Fruit fly (Drosophila melanogaster) whole organism, embryonic: ENCODE measurements around the gene elgi.

Source experiments
- BtbVII ChIP-seq: fragments of 200-800 bp; sonication (Bioruptor generic); optimal IDR thresholded peaks from 3 replicates; lab custom pipeline; 2017; ENCODE audit warnings: missing biosample characterization, mild to moderate bottlenecking, missing genetic modification characterization
- CG10147 ChIP-seq: fragments of 200-800 bp; sonication (Bioruptor generic); optimal IDR thresholded peaks from 2 replicates; lab custom pipeline; 2019; ENCODE audit warnings: missing biosample characterization, mild to moderate bottlenecking, missing genetic modification characterization, moderate library complexity
- CG1024 ChIP-seq: fragments of 200-800 bp; sonication (Bioruptor generic); IDR thresholded peaks from 2 replicates; pipeline ENCODE4 v1.3.6; 2022; ENCODE audit warnings: missing biosample characterization, missing genetic modification characterization
- CG10267 ChIP-seq: fragments of 200-800 bp; sonication (Bioruptor generic); optimal IDR thresholded peaks from 2 replicates; lab custom pipeline; 2018; ENCODE audit warnings: missing biosample characterization, mild to moderate bottlenecking, missing genetic modification characterization, moderate library complexity
- CG11247 ChIP-seq: fragments of 200-800 bp; sonication (Bioruptor generic); IDR thresholded peaks from 2 replicates; pipeline ENCODE4 v1.3.6; 2022; ENCODE audit warnings: missing biosample characterization, missing genetic modification characterization
- CG11560 ChIP-seq: fragments of 200-800 bp; sonication (Bioruptor generic); IDR thresholded peaks from 3 replicates; pipeline ENCODE4 v1.3.6; 2022; ENCODE audit warnings: missing biosample characterization, missing genetic modification characterization
- CG12219 ChIP-seq: fragments of 200-800 bp; sonication (Bioruptor generic); optimal IDR thresholded peaks from 3 replicates; lab custom pipeline; 2018; ENCODE audit warnings: missing biosample characterization, mild to moderate bottlenecking, missing genetic modification characterization
- CG14050 ChIP-seq: fragments of 200-800 bp; sonication (Bioruptor generic); IDR thresholded peaks from 3 replicates; pipeline ENCODE4 v1.3.6; 2022; ENCODE audit warnings: missing biosample characterization, missing genetic modification characterization
- CG17186 ChIP-seq: fragments of 200-800 bp; sonication (Bioruptor generic); optimal IDR thresholded peaks from 3 replicates; lab custom pipeline; 2017; ENCODE audit warnings: missing biosample characterization, missing genetic modification reagents, missing genetic modification characterization
- CG2129 ChIP-seq: fragments of 200-800 bp; sonication (Bioruptor generic); IDR thresholded peaks from 2 replicates; pipeline ENCODE4 v1.3.6; 2022; ENCODE audit warnings: missing biosample characterization, missing genetic modification characterization; ENCODE audit not compliant: partially characterized antibody
- CG2712 ChIP-seq: fragments of 200-800 bp; optimal IDR thresholded peaks from 3 replicates; lab custom pipeline; 2019; ENCODE audit warnings: missing biosample characterization, mild to moderate bottlenecking, missing genetic modification characterization, moderate library complexity
- CG33557 ChIP-seq: fragments of 200-800 bp; sonication (Bioruptor generic); optimal IDR thresholded peaks from 2 replicates; lab custom pipeline; 2019; ENCODE audit warnings: missing biosample characterization, mild to moderate bottlenecking, missing genetic modification characterization, moderate library complexity
- CG34224 ChIP-seq: fragments of 200-800 bp; sonication (Bioruptor generic); IDR thresholded peaks from 3 replicates; pipeline ENCODE4 v1.3.6; 2022; ENCODE audit warnings: missing biosample characterization, missing genetic modification characterization; ENCODE audit not compliant: partially characterized antibody
- CG4424 ChIP-seq: fragments of 200-800 bp; sonication (Bioruptor generic); optimal IDR thresholded peaks from 3 replicates; lab custom pipeline; 2016; ENCODE audit warnings: missing biosample characterization, missing genetic modification characterization
- CG6813 ChIP-seq: fragments of 200-800 bp; sonication (Bioruptor generic); optimal IDR thresholded peaks from 2 replicates; lab custom pipeline; 2017; ENCODE audit warnings: missing biosample characterization, missing genetic modification characterization, mild to moderate bottlenecking, moderate library complexity, missing genetic modification reagents
- CG8359 ChIP-seq: fragments of 200-800 bp; sonication (Bioruptor generic); optimal IDR thresholded peaks from 2 replicates; lab custom pipeline; 2017; ENCODE audit warnings: missing biosample characterization, mild to moderate bottlenecking, missing genetic modification characterization, borderline replicate concordance
- CG9727 ChIP-seq: fragments of 200-800 bp; sonication (Bioruptor generic); optimal IDR thresholded peaks from 3 replicates; lab custom pipeline; 2017; ENCODE audit warnings: missing biosample characterization, mild to moderate bottlenecking, missing genetic modification characterization
- Deaf1 ChIP-seq: fragments of 200-800 bp; optimal IDR thresholded peaks from 3 replicates; lab custom pipeline; 2019; ENCODE audit warnings: missing biosample characterization, mild to moderate bottlenecking, missing genetic modification characterization, moderate library complexity
- Drgx ChIP-seq: fragments of 200-800 bp; sonication (Bioruptor generic); IDR thresholded peaks from 2 replicates; pipeline ENCODE4 v1.3.6; 2022; ENCODE audit warnings: missing biosample characterization, missing genetic modification characterization
- Gug ChIP-seq: fragments of 200-800 bp; sonication (Bioruptor generic); IDR thresholded peaks from 4 replicates; pipeline ENCODE4 v1.3.6; 2022; ENCODE audit warnings: missing biosample characterization, missing genetic modification characterization
- H15 ChIP-seq: fragments of 200-800 bp; sonication (Bioruptor generic); IDR thresholded peaks from 3 replicates; pipeline ENCODE4 v1.3.6; 2022; ENCODE audit warnings: missing biosample characterization, missing genetic modification characterization
- Hsf ChIP-seq: fragments of 200-800 bp; sonication (Bioruptor generic); optimal IDR thresholded peaks from 3 replicates; lab custom pipeline; 2016; ENCODE audit warnings: missing biosample characterization, missing genetic modification characterization
- Opbp ChIP-seq: fragments of 200-800 bp; sonication (Bioruptor generic); IDR thresholded peaks from 3 replicates; pipeline ENCODE4 v1.3.6; 2022; ENCODE audit warnings: missing biosample characterization, missing genetic modification characterization; ENCODE audit not compliant: partially characterized antibody
- PHDP ChIP-seq: fragments of 200-800 bp; sonication (Bioruptor generic); optimal IDR thresholded peaks from 3 replicates; lab custom pipeline; 2018; ENCODE audit warnings: missing biosample characterization, mild to moderate bottlenecking, missing genetic modification characterization, moderate library complexity
- Poxn ChIP-seq: fragments of 200-800 bp; sonication (Bioruptor generic); IDR thresholded peaks from 2 replicates; pipeline ENCODE4 v1.3.6; 2022; ENCODE audit warnings: missing biosample characterization, missing genetic modification characterization
- Rx ChIP-seq: fragments of 200-800 bp; sonication (Bioruptor generic); IDR thresholded peaks from 2 replicates; pipeline ENCODE4 v1.3.6; 2022; ENCODE audit warnings: missing biosample characterization, missing genetic modification characterization
- ase ChIP-seq: fragments of 200-800 bp; sonication (Bioruptor generic); IDR thresholded peaks from 3 replicates; pipeline ENCODE4 v1.3.6; 2022; ENCODE audit warnings: missing biosample characterization, missing genetic modification characterization
- br ChIP-seq: fragments of >200 bp; optimal IDR thresholded peaks from 2 replicates; lab custom pipeline; 2017
- chif ChIP-seq, 2 experiments: fragments of 200-800 bp; sonication (Bioruptor generic); optimal IDR thresholded peaks; 3 replicates each; lab custom pipeline; 2016; ENCODE audit warnings: missing biosample characterization in 2 of 2, missing genetic modification characterization in 2 of 2
- croc ChIP-seq: fragments of 200-800 bp; sonication (Bioruptor generic); conservative IDR thresholded peaks from 3 replicates; pipeline ENCODE4 v1.3.6; 2022; ENCODE audit warnings: missing biosample characterization, missing genetic modification characterization
- dpn ChIP-seq, 2 experiments: fragments of 200-800 bp; sonication (Bioruptor generic); optimal IDR thresholded peaks; 3 replicates each; lab custom pipeline; 2016; ENCODE audit warnings: missing biosample characterization in 2 of 2, missing genetic modification characterization in 2 of 2
- ewg ChIP-seq: fragments of 200-800 bp; sonication (Bioruptor generic); optimal IDR thresholded peaks from 3 replicates; lab custom pipeline; 2017; ENCODE audit warnings: mild to moderate bottlenecking, missing biosample characterization, missing genetic modification reagents, missing genetic modification characterization
- exex ChIP-seq: fragments of 200-800 bp; sonication (Bioruptor generic); optimal IDR thresholded peaks from 4 replicates; lab custom pipeline; 2018; ENCODE audit warnings: missing biosample characterization, mild to moderate bottlenecking, missing genetic modification characterization, moderate library complexity
- fru ChIP-seq: fragments of >200 bp; optimal IDR thresholded peaks from 2 replicates; lab custom pipeline; 2017
- grn ChIP-seq: fragments of 200-800 bp; sonication (Bioruptor generic); optimal IDR thresholded peaks from 3 replicates; lab custom pipeline; 2017; ENCODE audit warnings: missing biosample characterization, missing genetic modification characterization
- gsb ChIP-seq: fragments of 200-800 bp; sonication (Bioruptor generic); IDR thresholded peaks from 2 replicates; pipeline ENCODE4 v1.3.6; 2022; ENCODE audit warnings: missing biosample characterization, missing genetic modification characterization
- hb ChIP-seq: fragments of 200-800 bp; sonication (Bioruptor generic); IDR thresholded peaks from 3 replicates; pipeline ENCODE4 v1.3.6; 2022; ENCODE audit warnings: missing biosample characterization, missing genetic modification characterization; ENCODE audit not compliant: partially characterized antibody
- nerfin-2 ChIP-seq: fragments of 200-800 bp; sonication (Bioruptor generic); IDR thresholded peaks from 2 replicates; pipeline ENCODE4 v1.3.6; 2022; ENCODE audit warnings: missing biosample characterization, missing genetic modification characterization; ENCODE audit not compliant: partially characterized antibody
- odd ChIP-seq: fragments of 200-800 bp; sonication (Bioruptor generic); optimal IDR thresholded peaks from 2 replicates; lab custom pipeline; 2017; ENCODE audit warnings: missing biosample characterization, mild to moderate bottlenecking, missing genetic modification characterization
- pb ChIP-seq: fragments of 200-800 bp; sonication (Bioruptor generic); optimal IDR thresholded peaks from 3 replicates; lab custom pipeline; 2016; ENCODE audit warnings: missing biosample characterization, missing genetic modification characterization
- pnt ChIP-seq: fragments of 200-800 bp; sonication (Bioruptor generic); optimal IDR thresholded peaks from 3 replicates; lab custom pipeline; 2016; ENCODE audit warnings: missing biosample characterization, missing genetic modification characterization
- prd ChIP-seq, 3 experiments: fragments of >200 bp in 2 of 3; fragments of 200-800 bp in 1 of 3; sonication (Bioruptor generic) in 1 of 3; optimal IDR thresholded peaks in 2 of 3; IDR thresholded peaks in 1 of 3; 2 replicates in 2 of 3; 3 replicates in 1 of 3; pipeline versions ENCODE4 v1.3.6 to Lab custom; 2017 to 2022; ENCODE audit warnings: missing biosample characterization in 1 of 3, missing genetic modification characterization in 1 of 3
- sc ChIP-seq, 3 experiments: fragments of >200 bp in 2 of 3; fragments of 200-800 bp in 1 of 3; sonication (Bioruptor generic) in 1 of 3; optimal IDR thresholded peaks; 2 replicates in 2 of 3; 3 replicates in 1 of 3; lab custom pipeline; 2017; ENCODE audit warnings: mild to moderate bottlenecking in 1 of 3, missing biosample characterization in 1 of 3, missing genetic modification characterization in 1 of 3, missing genetic modification reagents in 1 of 3
- seq ChIP-seq: fragments of 200-800 bp; sonication (Bioruptor generic); IDR thresholded peaks from 2 replicates; pipeline ENCODE4 v1.3.6; 2022; ENCODE audit warnings: missing biosample characterization, missing genetic modification characterization
- sim ChIP-seq: fragments of 200-800 bp; sonication (Bioruptor generic); IDR thresholded peaks from 2 replicates; pipeline ENCODE4 v1.3.6; 2022; ENCODE audit warnings: missing biosample characterization, missing genetic modification characterization
- sug ChIP-seq: fragments of 200-800 bp; optimal IDR thresholded peaks from 2 replicates; lab custom pipeline; 2019; ENCODE audit warnings: missing biosample characterization, mild to moderate bottlenecking, missing genetic modification characterization, moderate library complexity
- vnd ChIP-seq: fragments of 200-800 bp; sonication (Bioruptor generic); IDR thresholded peaks from 3 replicates; pipeline ENCODE4 v1.3.6; 2022; ENCODE audit warnings: missing biosample characterization, missing genetic modification characterization; ENCODE audit not compliant: partially characterized antibody
- wor ChIP-seq: fragments of 200-800 bp; sonication (Bioruptor generic); IDR thresholded peaks from 2 replicates; pipeline ENCODE4 v1.3.6; 2022; ENCODE audit warnings: missing biosample characterization, missing genetic modification characterization
- zen ChIP-seq: fragments of 200-800 bp; sonication (Bioruptor generic); optimal IDR thresholded peaks from 3 replicates; lab custom pipeline; 2018; ENCODE audit warnings: missing biosample characterization, mild to moderate bottlenecking, missing genetic modification characterization, moderate library complexity

Gene elgi

DNA sequence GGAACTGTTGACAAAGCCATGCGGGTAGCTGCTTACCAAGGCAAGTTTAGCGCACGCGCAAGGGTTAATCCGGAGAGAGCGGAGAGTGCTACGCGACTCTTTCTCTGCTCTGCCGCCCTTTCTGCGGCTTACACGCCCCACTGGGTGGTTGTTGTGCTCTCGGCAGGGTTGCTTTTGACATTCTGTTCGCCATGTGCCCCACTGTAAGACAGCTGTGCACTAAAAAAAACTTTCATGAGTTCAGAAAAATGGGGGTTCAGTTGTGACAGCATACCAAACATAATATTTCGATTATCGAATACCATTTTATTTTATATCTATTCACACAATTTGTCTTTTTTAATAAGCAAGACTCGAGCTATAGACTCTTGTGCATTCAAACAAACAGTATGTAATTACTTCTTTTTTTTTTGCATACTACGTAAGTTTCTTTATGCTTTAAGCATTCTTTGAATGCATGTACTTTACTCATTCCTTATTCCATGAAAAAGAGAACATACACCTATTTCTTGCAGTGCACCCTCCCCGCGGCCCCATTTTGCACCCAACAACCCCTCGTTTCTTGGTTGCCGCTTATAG lies 35.2 kb upstream of the elgi start (continued):
- TF ChIP-seq CG4424 (GFP tag; lab: Kevin White, UChicago) (peak; percentile 10), H15 (GFP tag; lab: Robert Waterston, UW) (no peak), pb (no peak), CG8359 (GFP tag; lab: Kevin White, UChicago) (no peak), CG9727 (GFP tag; lab: Kevin White, UChicago) (peak; percentile 71), CG17186 (GFP tag; lab: Kevin White, UChicago) (no peak), Deaf1 (tag; lab: Kevin White, UChicago) (peak; percentile 6), PHDP (tag; lab: Kevin White, UChicago) (peak; percentile 49), BtbVII (GFP tag; lab: Kevin White, UChicago) (peak; percentile 56), exex (tag; lab: Kevin White, UChicago) (peak; percentile 21), hb (no peak), wor (GFP tag; lab: Robert Waterston, UW) (no peak), CG10267 (tag; lab: Kevin White, UChicago) (peak; percentile 36), CG33557 (GFP tag; lab: Kevin White, UChicago) (no peak), prd (optimal IDR thresholded peaks at IDR 0.05; lab: Kevin White, UChicago) (no peak), prd (GFP tag; IDR thresholded peaks at IDR 0.05; lab: Robert Waterston, UW) (peak; percentile 34; the same call in 1 of the 3 replicates), nerfin-2 (GFP tag; lab: Robert Waterston, UW) (no peak), croc (GFP tag; lab: Robert Waterston, UW) (no peak), CG11247 (no peak), br (lab: Kevin White, UChicago) (no peak), Gug (GFP tag; lab: Robert Waterston, UW) (0 out of 4 replicates have a peak, but pooled peaks have one; percentile 8), sim (GFP tag; lab: Robert Waterston, UW) (no peak), CG2712 (tag; lab: Kevin White, UChicago) (peak; percentile 38), CG6813 (peak; percentile 45), pnt (no peak), vnd (GFP tag; lab: Robert Waterston, UW) (no peak), zen (tag; lab: Kevin White, UChicago) (no peak), sc (optimal IDR thresholded peaks at IDR 0.05; lab: Kevin White, UChicago) (no peak), sc (GFP tag; optimal IDR thresholded peaks at IDR 0.05; lab: Kevin White, UChicago) (no peak), CG2129 (GFP tag; lab: Robert Waterston, UW) (no peak), Poxn (GFP tag; lab: Robert Waterston, UW) (no peak), CG14050 (GFP tag; lab: Robert Waterston, UW) (no peak), Hsf (GFP tag; lab: Kevin White, UChicago) (peak; percentile 38), CG34224 (no peak), Drgx (GFP tag; lab: Robert Waterston, UW) (no peak), odd (GFP tag; lab: Kevin White, UChicago) (peak; percentile 2), Opbp (no peak), ewg (peak; percentile 81), chif (GFP tag; optimal IDR thresholded peaks at IDR 0.05; lab: Kevin White, UChicago) (peak in 1 of 2 experiments; percentile 24), ase (GFP tag; lab: Robert Waterston, UW) (no peak), Rx (GFP tag; lab: Robert Waterston, UW) (no peak), CG11560 (tag; lab: Robert Waterston, UW) (no peak), sug (peak; percentile 39), grn (GFP tag; lab: Kevin White, UChicago) (no peak), dpn (GFP tag; optimal IDR thresholded peaks at IDR 0.05; lab: Kevin White, UChicago) (peak; percentile 21 to 33), fru (lab: Kevin White, UChicago) (no peak), CG12219 (GFP tag; lab: Kevin White, UChicago) (no peak), gsb (GFP tag; lab: Robert Waterston, UW) (no peak), seq (GFP tag; lab: Robert Waterston, UW) (peak; percentile 77), CG10147 (peak; percentile 65), CG1024 (GFP tag; lab: Robert Waterston, UW) (no peak)
